Worm (Caenorhabditis elegans) whole organism, L4 larva: Measurements from ENCODE around the gene hsp-43.
A peak's percentile ranks its signal among the peaks of the same experiment; 100 is the strongest.

ENCODE experiments used
- D1046.2 ChIP-seq: fragments of 200-800 bp; sonication (Bioruptor generic); IDR thresholded peaks from 2 replicates; pipeline ENCODE4 v1.3.6; 2022; ENCODE audit warnings: missing genetic modification characterization, missing compliant biosample characterization
- F26F4.8 ChIP-seq: fragments of 200-800 bp; sonication (Bioruptor generic); conservative IDR thresholded peaks from 2 replicates; pipeline ENCODE4 v1.3.6; 2022; ENCODE audit warnings: missing genetic modification characterization, missing compliant biosample characterization
- F44E2.7 ChIP-seq: fragments of 200-800 bp; sonication (Bioruptor generic); IDR thresholded peaks from 2 replicates; pipeline ENCODE4 v2.1.2; 2022; ENCODE audit warnings: missing genetic modification characterization, missing compliant biosample characterization
- R02D3.7 ChIP-seq: fragments of 150-350 bp; sonication (generic microtip); optimal IDR thresholded peaks from 3 replicates; lab custom pipeline; 2014; ENCODE audit warnings: missing biosample characterization, missing genetic modification characterization
- T26A8.4 ChIP-seq: fragments of 200-800 bp; sonication (Bioruptor generic); IDR thresholded peaks from 2 replicates; pipeline ENCODE4 v1.3.6; 2022; ENCODE audit warnings: missing genetic modification characterization, missing compliant biosample characterization
- Y105C5A.15 ChIP-seq: fragments of 200-800 bp; sonication (Bioruptor generic); IDR thresholded peaks from 2 replicates; pipeline ENCODE4 v1.3.6; 2022; ENCODE audit warnings: missing genetic modification characterization, missing compliant biosample characterization
- Y48G9A.11 ChIP-seq: fragments of 200-800 bp; sonication (Bioruptor generic); IDR thresholded peaks from 2 replicates; pipeline ENCODE4 v1.3.6; 2022; ENCODE audit warnings: missing genetic modification reagents, missing genetic modification characterization, missing compliant biosample characterization
- Y5F2A.4 ChIP-seq: fragments of 200-800 bp; sonication (Bioruptor generic); optimal IDR thresholded peaks from 2 replicates; lab custom pipeline; 2018; ENCODE audit warnings: mild to moderate bottlenecking, missing genetic modification characterization, missing compliant biosample characterization
- Y75B8A.6 ChIP-seq: fragments of 200-800 bp; sonication (Bioruptor generic); IDR thresholded peaks from 2 replicates; pipeline ENCODE4 v1.3.6; 2022; ENCODE audit warnings: missing genetic modification reagents, missing genetic modification characterization, missing compliant biosample characterization
- ZK546.5 ChIP-seq, 2 experiments: sonication (generic microtip); optimal IDR thresholded peaks; 2 replicates each; lab custom pipeline; 2017; ENCODE audit warnings: missing biosample characterization in 2 of 2, missing genetic modification characterization in 2 of 2
- aly-2 ChIP-seq: sonication (generic microtip); optimal IDR thresholded peaks from 2 replicates; lab custom pipeline; 2018; ENCODE audit warnings: missing biosample characterization, missing genetic modification characterization
- ama-1 ChIP-seq: fragments of 150-350 bp; optimal IDR thresholded peaks from 2 replicates; lab custom pipeline; 2014; ENCODE audit warnings: inconsistent platforms, mixed read lengths
- arid-1 ChIP-seq: fragments of 200-800 bp; sonication (Bioruptor generic); conservative IDR thresholded peaks from 2 replicates; pipeline ENCODE4 v1.3.6; 2022; ENCODE audit warnings: missing genetic modification reagents, missing genetic modification characterization, missing compliant biosample characterization
- attf-4 ChIP-seq: sonication (generic microtip); optimal IDR thresholded peaks from 3 replicates; lab custom pipeline; 2017; ENCODE audit warnings: missing biosample characterization, missing genetic modification characterization
- ceh-20 ChIP-seq: fragments of 200-800 bp; sonication (Bioruptor generic); IDR thresholded peaks from 2 replicates; pipeline ENCODE4 v1.3.6; 2022; ENCODE audit warnings: missing genetic modification reagents, missing genetic modification characterization, missing compliant biosample characterization
- ceh-44 ChIP-seq: fragments of 200-800 bp; sonication (Bioruptor generic); IDR thresholded peaks from 2 replicates; pipeline ENCODE4 v1.3.6; 2022; ENCODE audit warnings: missing genetic modification reagents, missing genetic modification characterization, missing compliant biosample characterization
- ceh-62 ChIP-seq: sonication (generic microtip); optimal IDR thresholded peaks from 2 replicates; lab custom pipeline; 2017; ENCODE audit warnings: missing biosample characterization, missing genetic modification characterization
- ceh-82 ChIP-seq: sonication (generic microtip); optimal IDR thresholded peaks from 2 replicates; lab custom pipeline; 2017; ENCODE audit warnings: missing biosample characterization, missing genetic modification characterization
- ctbp-1 ChIP-seq: fragments of 200-800 bp; sonication (Bioruptor generic); IDR thresholded peaks from 2 replicates; pipeline ENCODE4 v1.3.6; 2022; ENCODE audit warnings: missing genetic modification reagents, missing genetic modification characterization, missing compliant biosample characterization
- daf-12 ChIP-seq: fragments of 150-350 bp; optimal IDR thresholded peaks from 2 replicates; lab custom pipeline; 2014; ENCODE audit warnings: missing biosample characterization, missing genetic modification reagents, missing genetic modification characterization
- daf-8 ChIP-seq: fragments of 200-800 bp; sonication (Bioruptor generic); IDR thresholded peaks from 2 replicates; pipeline ENCODE4 v1.3.6; 2022; ENCODE audit warnings: missing genetic modification characterization, missing compliant biosample characterization
- dmd-9 ChIP-seq: fragments of 200-800 bp; sonication (Bioruptor generic); IDR thresholded peaks from 2 replicates; pipeline ENCODE4 v1.3.6; 2022; ENCODE audit warnings: missing genetic modification reagents, missing genetic modification characterization, missing compliant biosample characterization
- egl-27 ChIP-seq: sonication (generic microtip); optimal IDR thresholded peaks from 3 replicates; lab custom pipeline; 2017; ENCODE audit warnings: missing biosample characterization, missing genetic modification reagents, missing genetic modification characterization
- egl-43 ChIP-seq: fragments of 200-800 bp; sonication (Bioruptor generic); IDR thresholded peaks from 2 replicates; pipeline ENCODE4 v1.3.6; 2022; ENCODE audit warnings: missing genetic modification reagents, missing genetic modification characterization, missing compliant biosample characterization
- hif-1 ChIP-seq, 2 experiments: sonication (generic microtip); optimal IDR thresholded peaks; 2 replicates each; lab custom pipeline; 2016 to 2017; ENCODE audit warnings: missing compliant biosample characterization in 2 of 2, missing genetic modification characterization in 2 of 2, missing genetic modification reagents in 2 of 2, missing genotype in 2 of 2, mild to moderate bottlenecking in 1 of 2
- hlh-30 ChIP-seq: sonication (generic microtip); optimal IDR thresholded peaks from 2 replicates; lab custom pipeline; 2017; ENCODE audit warnings: antibody characterized with exemption, mild to moderate bottlenecking, missing genetic modification characterization, missing compliant biosample characterization; ENCODE audit not compliant: insufficient read depth
- hmg-1.1 ChIP-seq: fragments of 200-800 bp; sonication (Bioruptor generic); IDR thresholded peaks from 2 replicates; pipeline ENCODE4 v1.3.6; 2022; ENCODE audit warnings: missing genetic modification reagents, missing genetic modification characterization, missing compliant biosample characterization
- lin-13 ChIP-seq: fragments of 150-350 bp; optimal IDR thresholded peaks from 2 replicates; lab custom pipeline; 2014; ENCODE audit warnings: missing biosample characterization, missing genetic modification reagents, missing genetic modification characterization
- lin-38 ChIP-seq: fragments of 200-800 bp; sonication (Bioruptor generic); IDR thresholded peaks from 2 replicates; pipeline ENCODE4 v1.3.6; 2022; ENCODE audit warnings: missing genetic modification reagents, missing genetic modification characterization, missing compliant biosample characterization
- lin-39 ChIP-seq: fragments of 150-350 bp; optimal IDR thresholded peaks from 2 replicates; lab custom pipeline; 2014; ENCODE audit warnings: missing biosample characterization, missing genetic modification reagents, missing genetic modification characterization
- lir-3 ChIP-seq: sonication (generic microtip); optimal IDR thresholded peaks from 2 replicates; lab custom pipeline; 2016; ENCODE audit warnings: mild to moderate bottlenecking, missing genetic modification characterization, missing compliant biosample characterization
- madf-5 ChIP-seq, 2 experiments: fragments of 200-800 bp; sonication (Bioruptor generic); IDR thresholded peaks; 2 replicates each; pipeline ENCODE4 v1.3.6; 2022; ENCODE audit warnings: missing compliant biosample characterization in 2 of 2, missing genetic modification characterization in 2 of 2
- mdt-29 ChIP-seq: fragments of 200-800 bp; sonication (Bioruptor generic); IDR thresholded peaks from 2 replicates; pipeline ENCODE4 v1.3.6; 2022; ENCODE audit warnings: missing genetic modification reagents, missing genetic modification characterization, missing compliant biosample characterization
- mxl-2 ChIP-seq: fragments of 200-800 bp; sonication (Bioruptor generic); conservative IDR thresholded peaks from 2 replicates; pipeline ENCODE4 v1.3.6; 2022; ENCODE audit warnings: missing genetic modification reagents, missing genetic modification characterization, missing compliant biosample characterization
- mxl-3 ChIP-seq: fragments of 200-800 bp; sonication (Bioruptor generic); optimal IDR thresholded peaks from 2 replicates; lab custom pipeline; 2018; ENCODE audit warnings: mild to moderate bottlenecking, missing genetic modification characterization, missing compliant biosample characterization
- nhr-10 ChIP-seq: fragments of 150-350 bp; optimal IDR thresholded peaks from 2 replicates; lab custom pipeline; 2014; ENCODE audit warnings: missing biosample characterization, missing genetic modification characterization
- nhr-102 ChIP-seq: sonication (generic microtip); optimal IDR thresholded peaks from 2 replicates; lab custom pipeline; 2016; ENCODE audit warnings: mild to moderate bottlenecking, missing genetic modification characterization, moderate library complexity, missing compliant biosample characterization
- nhr-111 ChIP-seq: fragments of 200-800 bp; sonication (Bioruptor generic); optimal IDR thresholded peaks from 2 replicates; lab custom pipeline; 2018; ENCODE audit warnings: mild to moderate bottlenecking, missing genetic modification characterization, missing compliant biosample characterization
- nhr-25 ChIP-seq: sonication (generic microtip); optimal IDR thresholded peaks from 2 replicates; lab custom pipeline; 2017; ENCODE audit warnings: missing genetic modification characterization, mild to moderate bottlenecking, missing compliant biosample characterization, antibody characterized with exemption, moderate library complexity, borderline replicate concordance; ENCODE audit not compliant: insufficient read depth
- nhr-28 ChIP-seq: fragments of 150-350 bp; optimal IDR thresholded peaks from 2 replicates; lab custom pipeline; 2014; ENCODE audit warnings: missing biosample characterization, missing genetic modification characterization
- nhr-41 ChIP-seq: fragments of 200-800 bp; sonication (Bioruptor generic); IDR thresholded peaks from 2 replicates; pipeline ENCODE4 v1.3.6; 2022; ENCODE audit warnings: missing genetic modification reagents, missing genetic modification characterization, missing compliant biosample characterization
- nhr-6 ChIP-seq: fragments of 150-350 bp; optimal IDR thresholded peaks from 2 replicates; lab custom pipeline; 2014; ENCODE audit warnings: missing biosample characterization, missing genetic modification characterization
- rbr-2 ChIP-seq: sonication (generic microtip); optimal IDR thresholded peaks from 2 replicates; lab custom pipeline; 2016; ENCODE audit warnings: missing genotype, missing genetic modification characterization, missing compliant biosample characterization
- sdz-12 ChIP-seq: fragments of 200-800 bp; sonication (Bioruptor generic); optimal IDR thresholded peaks from 2 replicates; lab custom pipeline; 2018; ENCODE audit warnings: mild to moderate bottlenecking, missing genetic modification characterization, missing compliant biosample characterization
- tra-1 ChIP-seq: fragments of 200-800 bp; sonication (Bioruptor generic); IDR thresholded peaks from 2 replicates; pipeline ENCODE4 v1.3.6; 2022; ENCODE audit warnings: missing genetic modification reagents, missing genetic modification characterization, missing compliant biosample characterization
- unc-130 ChIP-seq: sonication (generic microtip); optimal IDR thresholded peaks from 2 replicates; lab custom pipeline; 2016; ENCODE audit warnings: missing genetic modification reagents, missing genetic modification characterization, missing compliant biosample characterization
- unc-39 ChIP-seq: sonication (generic microtip); optimal IDR thresholded peaks from 2 replicates; lab custom pipeline; 2017; ENCODE audit warnings: missing biosample characterization, missing genetic modification characterization
- vab-7 ChIP-seq: fragments of 200-800 bp; sonication (Bioruptor generic); IDR thresholded peaks from 2 replicates; pipeline ENCODE4 v1.3.6; 2022; ENCODE audit warnings: missing genetic modification reagents, missing genetic modification characterization, missing compliant biosample characterization
- zip-11 ChIP-seq: fragments of 200-800 bp; sonication (Bioruptor generic); IDR thresholded peaks from 2 replicates; pipeline ENCODE4 v1.3.6; 2022; ENCODE audit warnings: missing genetic modification characterization, missing compliant biosample characterization
- ztf-11 ChIP-seq: fragments of 150-350 bp; optimal IDR thresholded peaks from 2 replicates; lab custom pipeline; 2014; ENCODE audit warnings: missing biosample characterization, missing genetic modification characterization

hsp-43 gene

DNA sequence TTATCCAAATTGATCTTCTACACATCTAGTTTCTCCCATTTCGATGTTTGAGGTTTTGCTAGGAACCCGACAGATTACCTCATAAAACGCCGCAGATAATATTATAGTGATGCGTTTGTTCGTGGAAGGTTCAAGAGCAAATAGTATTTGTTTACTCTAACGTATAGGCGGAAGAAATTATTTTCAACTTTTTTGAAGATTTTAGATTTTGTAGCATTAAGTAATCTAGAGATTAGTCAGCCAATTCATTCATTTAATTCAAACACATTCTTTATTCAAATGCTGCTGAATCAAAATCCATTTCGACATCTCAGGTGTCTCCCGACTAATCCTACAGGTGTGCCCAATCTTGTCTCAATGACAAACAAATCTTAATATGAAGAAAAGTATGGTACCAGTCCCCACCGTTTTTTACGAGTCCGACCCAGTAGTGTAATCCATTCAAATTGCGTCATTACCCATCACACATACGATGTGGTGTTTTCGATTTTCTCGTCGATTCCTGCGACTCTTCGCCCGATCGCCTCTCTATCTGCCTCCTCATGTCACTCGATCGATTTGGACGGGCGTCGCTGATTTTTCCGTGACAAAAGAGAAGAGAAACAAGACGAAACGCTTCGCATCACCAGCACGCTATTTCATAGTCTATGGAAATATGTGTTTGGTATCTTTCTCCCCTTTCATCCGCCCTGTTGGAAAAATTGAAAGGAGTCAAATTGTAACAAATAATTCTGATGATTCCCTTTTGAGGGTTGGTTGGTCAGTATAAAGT, 18.7 kb upstream of the hsp-43 start (continued):
- TF ChIP-seq aly-2 (tag; lab: Kevin White, UChicago) (no peak), nhr-10 (tag; lab: Kevin White, UChicago) (peak; percentile 7), egl-27 (tag; lab: Kevin White, UChicago) (no peak), Y75B8A.6 (GFP tag; lab: Robert Waterston, UW) (no peak), R02D3.7 (no peak), F44E2.7 (GFP tag; lab: Robert Waterston, UW) (no peak), D1046.2 (GFP tag; lab: Robert Waterston, UW) (no peak), unc-39 (tag; lab: Kevin White, UChicago) (no peak), ceh-44 (GFP tag; lab: Robert Waterston, UW) (no peak), lin-13 (GFP tag; lab: Kevin White, UChicago) (no peak), ama-1 (lab: Kevin White, UChicago) (peak; percentile 73), ztf-11 (tag; lab: Kevin White, UChicago) (no peak), attf-4 (tag; lab: Kevin White, UChicago) (no peak), nhr-28 (peak; percentile 85), zip-11 (GFP tag; lab: Robert Waterston, UW) (no peak), daf-12 (tag; lab: Kevin White, UChicago) (no peak), mdt-29 (GFP tag; lab: Robert Waterston, UW) (peak; percentile 65), Y48G9A.11 (GFP tag; lab: Robert Waterston, UW) (0 out of 2 replicates have a peak, but pooled peaks have one; percentile 28), lin-38 (GFP tag; lab: Robert Waterston, UW) (peak; percentile 25), tra-1 (peak; percentile 53; the same call in 1 of the 2 replicates), ctbp-1 (GFP tag; lab: Robert Waterston, UW) (0 out of 2 replicates have a peak, but pooled peaks have one; percentile 27), T26A8.4 (GFP tag; lab: Robert Waterston, UW) (peak; percentile 85), F26F4.8 (GFP tag; lab: Robert Waterston, UW) (no peak), ceh-20 (GFP tag; lab: Robert Waterston, UW) (no peak; the same call in none of the 2 replicates), hif-1 (tag; optimal IDR thresholded peaks at IDR 0.05; lab: Kevin White, UChicago) (peak in 1 of 2 experiments; percentile 90), egl-43 (GFP tag; lab: Robert Waterston, UW) (0 out of 2 replicates have a peak, but pooled peaks have one; percentile 61), hlh-30 (tag; lab: Kevin White, UChicago) (peak; percentile 78), hmg-1.1 (0 out of 2 replicates have a peak, but pooled peaks have one; percentile 46), ceh-62 (no peak), nhr-25 (tag; lab: Kevin White, UChicago) (peak; percentile 54), lir-3 (tag; lab: Kevin White, UChicago) (peak; percentile 23), sdz-12 (no peak), nhr-41 (GFP tag; lab: Robert Waterston, UW) (no peak), mxl-2 (GFP tag; lab: Robert Waterston, UW) (no peak), arid-1 (GFP tag; lab: Robert Waterston, UW) (no peak), ZK546.5 (tag; optimal IDR thresholded peaks at IDR 0.05; lab: Kevin White, UChicago) (no peak), daf-8 (no peak), Y5F2A.4 (GFP tag; lab: Kevin White, UChicago) (no peak), rbr-2 (tag; lab: Kevin White, UChicago) (peak; percentile 62), nhr-102 (peak; percentile 73), nhr-6 (tag; lab: Kevin White, UChicago) (no peak), mxl-3 (peak; percentile 73), lin-39 (tag; lab: Kevin White, UChicago) (no peak), Y105C5A.15 (GFP tag; lab: Robert Waterston, UW) (no peak), nhr-111 (GFP tag; lab: Kevin White, UChicago) (no peak), madf-5 (GFP tag; IDR thresholded peaks at IDR 0.05; lab: Robert Waterston, UW) (no peak), dmd-9 (GFP tag; lab: Robert Waterston, UW) (no peak), ceh-82 (tag; lab: Kevin White, UChicago) (no peak), vab-7 (GFP tag; lab: Robert Waterston, UW) (no peak), unc-130 (GFP tag; lab: Kevin White, UChicago) (no peak)
